Fruit fly (Drosophila melanogaster) whole organism, adult: Measurements from ENCODE around the gene CG31823.
A peak's percentile ranks its signal among the peaks of the same experiment; 100 is the strongest.

Source experiments
- CG11617 ChIP-seq: fragments of 200-800 bp; sonication (Bioruptor generic); optimal IDR thresholded peaks from 2 replicates; lab custom pipeline; 2017; ENCODE audit warnings: mild to moderate bottlenecking, missing biosample characterization, missing genetic modification reagents, missing genetic modification characterization
- CG12768 ChIP-seq: fragments of 200-800 bp; sonication (Bioruptor generic); optimal IDR thresholded peaks from 2 replicates; lab custom pipeline; 2017; ENCODE audit warnings: missing biosample characterization, missing genetic modification characterization, mild to moderate bottlenecking, moderate library complexity, missing genetic modification reagents
- CG14711 ChIP-seq: fragments of 200-800 bp; sonication (Bioruptor generic); optimal IDR thresholded peaks from 2 replicates; lab custom pipeline; 2018; ENCODE audit warnings: missing biosample characterization, mild to moderate bottlenecking, missing genetic modification characterization, moderate library complexity
- CG1620 ChIP-seq: fragments of 200-800 bp; sonication (Bioruptor generic); optimal IDR thresholded peaks from 2 replicates; lab custom pipeline; 2016; ENCODE audit warnings: missing biosample characterization, missing genetic modification characterization
- CG33017 ChIP-seq: fragments of 200-800 bp; sonication (Bioruptor generic); optimal IDR thresholded peaks from 2 replicates; lab custom pipeline; 2018; ENCODE audit warnings: missing biosample characterization, mild to moderate bottlenecking, missing genetic modification characterization, moderate library complexity
- CG5204 ChIP-seq: fragments of 200-800 bp; sonication (Bioruptor generic); optimal IDR thresholded peaks from 2 replicates; lab custom pipeline; 2016; ENCODE audit warnings: missing biosample characterization, missing genetic modification characterization
- CG7045 ChIP-seq: fragments of 200-800 bp; sonication (Bioruptor generic); optimal IDR thresholded peaks from 2 replicates; lab custom pipeline; 2017; ENCODE audit warnings: missing biosample characterization, mild to moderate bottlenecking, missing genetic modification characterization
- CG7101 ChIP-seq: fragments of 200-800 bp; sonication (Bioruptor generic); optimal IDR thresholded peaks from 2 replicates; lab custom pipeline; 2018; ENCODE audit warnings: missing biosample characterization, mild to moderate bottlenecking, missing genetic modification characterization, moderate library complexity
- Clk ChIP-seq: fragments of 200-800 bp; sonication (Bioruptor generic); optimal IDR thresholded peaks from 2 replicates; lab custom pipeline; 2017; ENCODE audit warnings: missing biosample characterization, missing genetic modification characterization
- Crg-1 ChIP-seq: fragments of 200-800 bp; sonication (Bioruptor generic); optimal IDR thresholded peaks from 2 replicates; lab custom pipeline; 2016; ENCODE audit warnings: missing biosample characterization, missing genetic modification characterization
- Hr96 ChIP-seq: fragments of 200-800 bp; sonication (Bioruptor generic); optimal IDR thresholded peaks from 2 replicates; lab custom pipeline; 2016; ENCODE audit warnings: missing biosample characterization, missing genetic modification characterization
- Mnt ChIP-seq: fragments of 200-800 bp; sonication (Bioruptor generic); optimal IDR thresholded peaks from 2 replicates; lab custom pipeline; 2016; ENCODE audit warnings: missing biosample characterization, mild to moderate bottlenecking, missing genetic modification characterization
- bab1 ChIP-seq: fragments of 200-800 bp; sonication (Bioruptor generic); optimal IDR thresholded peaks from 3 replicates; lab custom pipeline; 2019; ENCODE audit warnings: missing biosample characterization, mild to moderate bottlenecking, missing genetic modification characterization, moderate library complexity
- cic ChIP-seq: fragments of 200-800 bp; sonication (Bioruptor generic); optimal IDR thresholded peaks from 2 replicates; lab custom pipeline; 2017; ENCODE audit warnings: missing biosample characterization, mild to moderate bottlenecking, missing genetic modification characterization, moderate library complexity
- cnc ChIP-seq, 2 experiments: fragments of >200 bp; optimal IDR thresholded peaks; 2 replicates each; lab custom pipeline; 2017
- kay ChIP-seq: fragments of 200-800 bp; sonication (Bioruptor generic); peaks from one replicate; lab custom pipeline; 2016; ENCODE audit warnings: missing biosample characterization, missing genetic modification characterization, borderline replicate concordance
- ovo ChIP-seq: fragments of 200-800 bp; sonication (Bioruptor generic); optimal IDR thresholded peaks from 2 replicates; lab custom pipeline; 2016; ENCODE audit warnings: missing biosample characterization, missing genetic modification characterization
- pad ChIP-seq: fragments of 200-800 bp; sonication (Bioruptor generic); optimal IDR thresholded peaks from 3 replicates; lab custom pipeline; 2017; ENCODE audit warnings: missing biosample characterization, missing genetic modification characterization, mild to moderate bottlenecking, moderate library complexity, missing genetic modification reagents
- tj ChIP-seq: fragments of 200-800 bp; sonication (Bioruptor generic); optimal IDR thresholded peaks from 3 replicates; lab custom pipeline; 2017; ENCODE audit warnings: missing biosample characterization, mild to moderate bottlenecking, missing genetic modification characterization, moderate library complexity
- toe ChIP-seq: fragments of 200-800 bp; sonication (Bioruptor generic); optimal IDR thresholded peaks from 2 replicates; lab custom pipeline; 2016; ENCODE audit warnings: missing biosample characterization, missing genetic modification characterization

The CG31823 gene

dm6 chr2L:15913674-15914037, 13.3 kb upstream of the CG31823 start:
- TF ChIP-seq cic (GFP tag; lab: Kevin White, UChicago), result peak; percentile 14
- no peak for TF ChIP-seq Crg-1 (GFP tag; lab: Kevin White, UChicago)
- peak; percentile 36 for TF ChIP-seq bab1
- no peak for TF ChIP-seq CG33017 (tag; lab: Kevin White, UChicago)
- TF ChIP-seq tj (GFP tag; lab: Kevin White, UChicago), result peak; percentile 83

- peak; percentile 99 for TF ChIP-seq ovo (GFP tag; lab: Kevin White, UChicago)
- peak; percentile 51 for TF ChIP-seq CG33017 (tag; lab: Kevin White, UChicago)
- TF ChIP-seq CG11617 (GFP tag; lab: Kevin White, UChicago), result peak; percentile 63
- TF ChIP-seq Mnt (GFP tag; lab: Kevin White, UChicago), result peak; percentile 93
- peak; percentile 49 for TF ChIP-seq CG7101 (tag; lab: Kevin White, UChicago)
- TF ChIP-seq CG12768 (GFP tag; lab: Kevin White, UChicago), result no peak
- TF ChIP-seq CG7045 (GFP tag; lab: Kevin White, UChicago), result peak; percentile 43
- peak; percentile 77 for TF ChIP-seq kay (GFP tag; lab: Kevin White, UChicago)
- TF ChIP-seq cnc (optimal IDR thresholded peaks at IDR 0.05; lab: Kevin White, UChicago), result no peak
- TF ChIP-seq cic (GFP tag; lab: Kevin White, UChicago), result peak; percentile 90
- TF ChIP-seq bab1, result no peak
- TF ChIP-seq pad (GFP tag; lab: Kevin White, UChicago), result peak; percentile 71
- peak; percentile 39 for TF ChIP-seq toe (GFP tag; lab: Kevin White, UChicago)
- peak; percentile 57 for TF ChIP-seq CG14711 (tag; lab: Kevin White, UChicago)
Measured at dm6 chr2L:15912901-15913673, 12.8 kb upstream of the CG31823 start.

dm6 chr2L:15912008-15912900, 11.9 kb upstream of the CG31823 start:
- TF ChIP-seq cic (GFP tag; lab: Kevin White, UChicago) (peak; percentile 38), CG1620 (peak; percentile 32), toe (GFP tag; lab: Kevin White, UChicago) (peak; percentile 65), Clk (GFP tag; lab: Kevin White, UChicago) (peak; percentile 69), pad (GFP tag; lab: Kevin White, UChicago) (peak; percentile 77), Crg-1 (GFP tag; lab: Kevin White, UChicago) (peak; percentile 84), tj (GFP tag; lab: Kevin White, UChicago) (peak; percentile 91), kay (GFP tag; lab: Kevin White, UChicago) (peak; percentile 98), CG33017 (tag; lab: Kevin White, UChicago) (peak; percentile 93), CG12768 (GFP tag; lab: Kevin White, UChicago) (peak; percentile 90), CG7101 (tag; lab: Kevin White, UChicago) (peak; percentile 93), CG14711 (tag; lab: Kevin White, UChicago) (peak; percentile 88), ovo (GFP tag; lab: Kevin White, UChicago) (no peak), bab1 (peak; percentile 93), Mnt (GFP tag; lab: Kevin White, UChicago) (peak; percentile 33), Hr96 (GFP tag; lab: Kevin White, UChicago) (peak; percentile 38), CG7045 (GFP tag; lab: Kevin White, UChicago) (peak; percentile 91), CG11617 (GFP tag; lab: Kevin White, UChicago) (peak; percentile 92), cnc (optimal IDR thresholded peaks at IDR 0.05; lab: Kevin White, UChicago) (no peak), CG5204 (GFP tag; lab: Kevin White, UChicago) (peak; percentile 76)

- no peak for TF ChIP-seq Crg-1 (GFP tag; lab: Kevin White, UChicago)
- TF ChIP-seq CG33017 (tag; lab: Kevin White, UChicago), result no peak
- no peak for TF ChIP-seq bab1
- TF ChIP-seq cnc (optimal IDR thresholded peaks at IDR 0.05; lab: Kevin White, UChicago), result no peak
- no peak for TF ChIP-seq Hr96 (GFP tag; lab: Kevin White, UChicago)
Measured at dm6 chr2L:15911591-15912007, 11.3 kb upstream of the CG31823 start.

- TF ChIP-seq ovo (GFP tag; lab: Kevin White, UChicago) (no peak), tj (GFP tag; lab: Kevin White, UChicago) (no peak), Crg-1 (GFP tag; lab: Kevin White, UChicago) (no peak), CG33017 (tag; lab: Kevin White, UChicago) (no peak), CG7101 (tag; lab: Kevin White, UChicago) (peak; percentile 26), Hr96 (GFP tag; lab: Kevin White, UChicago) (peak; percentile 20), kay (GFP tag; lab: Kevin White, UChicago) (peak; percentile 72), toe (GFP tag; lab: Kevin White, UChicago) (peak; percentile 48), cic (GFP tag; lab: Kevin White, UChicago) (no peak), Mnt (GFP tag; lab: Kevin White, UChicago) (no peak), cnc (optimal IDR thresholded peaks at IDR 0.05; lab: Kevin White, UChicago) (no peak), CG7045 (GFP tag; lab: Kevin White, UChicago) (peak; percentile 29), CG14711 (tag; lab: Kevin White, UChicago) (peak; percentile 61), Clk (GFP tag; lab: Kevin White, UChicago) (no peak), CG12768 (GFP tag; lab: Kevin White, UChicago) (no peak), bab1 (peak; percentile 85), CG1620 (peak; percentile 13), CG5204 (GFP tag; lab: Kevin White, UChicago) (peak; percentile 69), CG11617 (GFP tag; lab: Kevin White, UChicago) (peak; percentile 12), pad (GFP tag; lab: Kevin White, UChicago) (peak; percentile 12)
Measured at dm6 chr2L:15910937-15911590, 10.7 kb upstream of the CG31823 start.
